In the genomic region with DNA sequence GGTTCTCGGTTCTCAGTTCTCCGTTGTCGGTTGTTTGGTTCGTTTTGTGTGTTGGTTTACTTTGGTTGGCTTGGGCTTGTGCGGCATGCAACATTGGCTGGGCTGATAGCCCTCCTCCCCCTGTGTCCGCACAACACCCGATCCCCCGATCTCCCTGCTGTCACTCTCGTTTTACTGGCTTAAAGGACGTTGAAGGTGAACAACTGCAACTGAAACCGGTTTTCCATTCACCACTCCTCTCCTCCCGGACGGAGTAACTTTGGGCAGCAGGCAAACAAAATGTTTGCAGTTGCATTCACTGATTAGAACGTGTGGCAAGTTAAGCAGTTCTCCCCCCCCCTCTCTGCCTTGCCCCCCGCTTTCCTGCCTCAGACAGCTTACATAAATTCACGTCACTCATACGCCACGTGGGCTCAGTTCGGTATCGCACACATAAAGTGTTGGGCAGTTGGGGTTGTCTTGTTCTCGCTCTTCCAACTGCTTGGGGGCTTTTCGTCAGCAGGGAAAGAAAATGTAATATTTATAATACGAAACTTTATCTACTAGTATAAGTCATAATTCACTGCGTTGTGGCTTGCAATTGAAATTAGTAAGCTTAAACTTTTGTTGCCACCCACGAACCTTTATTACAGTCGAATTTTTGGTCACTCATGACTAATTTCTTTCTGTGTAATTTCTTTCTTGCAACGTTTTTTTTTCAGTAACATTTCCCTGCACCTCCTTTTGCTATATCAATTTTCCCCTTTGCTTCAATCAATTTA, we compare ENCODE assay signal across 1 fruit fly cellular context.
TF ChIP-seq lines count a peak whose summit lies in the region.

No protein-coding gene starts in this region.

TF ChIP-seq in whole organism, prepupa, 60 proteins besides CTCF, POLR2A, EP300 and RAD21 (continued from another document):
- TF ChIP-seq OdsH (GFP tag; optimal IDR thresholded peaks at IDR 0.05; lab: Kevin White, UChicago) (peak; percentile 36), net (GFP tag; optimal IDR thresholded peaks at IDR 0.05; lab: Kevin White, UChicago) (peak; percentile 2), ss (GFP tag; optimal IDR thresholded peaks at IDR 0.05; lab: Kevin White, UChicago) (peak; percentile 26 to 57), acj6 (GFP tag; optimal IDR thresholded peaks at IDR 0.05; lab: Kevin White, UChicago) (peak; percentile 30), CG16779 (tag; optimal IDR thresholded peaks at IDR 0.05; lab: Kevin White, UChicago) (no peak), CG6792 (GFP tag; optimal IDR thresholded peaks at IDR 0.05; lab: Kevin White, UChicago) (peak; percentile 6), Sox102F (GFP tag; optimal IDR thresholded peaks at IDR 0.05; lab: Kevin White, UChicago) (peak; percentile 42), CG7368 (GFP tag; optimal IDR thresholded peaks at IDR 0.05; lab: Kevin White, UChicago) (no peak), Sox14 (GFP tag; optimal IDR thresholded peaks at IDR 0.05; lab: Kevin White, UChicago) (peak; percentile 41), achi (GFP tag; optimal IDR thresholded peaks at IDR 0.05; lab: Kevin White, UChicago) (peak; percentile 20), svp (GFP tag; lab: Kevin White, UChicago) (peak; percentile 80), CG8119 (GFP tag; IDR thresholded peaks at IDR 0.05; lab: Robert Waterston, UW) (peak; percentile 49; the same call in 2 of the 3 replicates), CG6808 (GFP tag; optimal IDR thresholded peaks at IDR 0.05; lab: Kevin White, UChicago) (no peak), CG6163 (GFP tag; IDR thresholded peaks at IDR 0.05; lab: Robert Waterston, UW) (peak; percentile 62; the same call in 2 of the 3 replicates), esn (GFP tag; optimal IDR thresholded peaks at IDR 0.05; lab: Kevin White, UChicago) (peak; percentile 33), CG3032 (tag; optimal IDR thresholded peaks at IDR 0.05; lab: Kevin White, UChicago) (peak; percentile 22), CG15336 (GFP tag; IDR thresholded peaks at IDR 0.05; lab: Robert Waterston, UW) (peak; percentile 24; the same call in 1 of the 2 replicates), pdm3 (GFP tag; optimal IDR thresholded peaks at IDR 0.05; lab: Kevin White, UChicago) (peak; percentile 20), dac (GFP tag; optimal IDR thresholded peaks at IDR 0.05; lab: Kevin White, UChicago) (no peak)
